Worm (Caenorhabditis elegans): ENCODE results near the gene vms-1.

Gene vms-1

DNA sequence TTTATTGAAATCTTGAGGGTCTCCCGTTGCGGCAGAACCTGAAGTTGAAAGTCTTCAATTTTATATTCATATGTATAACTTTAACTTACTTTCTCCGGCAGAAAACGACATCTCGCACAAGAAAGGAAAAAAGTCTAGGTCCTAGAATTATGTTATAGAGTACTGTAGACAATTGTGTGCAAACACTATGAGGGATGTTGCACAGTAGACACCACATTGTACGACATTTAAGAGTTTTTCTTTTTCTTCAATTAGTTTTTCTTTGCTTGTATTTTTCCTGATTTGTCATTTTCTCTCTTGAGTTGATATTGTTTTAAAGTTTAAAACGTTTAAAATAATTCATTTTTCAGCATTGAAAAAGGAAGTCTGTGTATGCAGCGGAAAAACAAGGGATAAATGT lies 3.0 kb upstream of the vms-1 start, which contains the start of the genes K06H7.7 and grp-1:
TSS of gene K06H7.7 (minus strand) at position 121 of the 400 bp plus-strand sequence.
TSS of gene grp-1 (plus strand) at position 351 of the 400 bp plus-strand sequence.
- TF ChIP-seq ces-1 (GFP tag; optimal IDR thresholded peaks at IDR 0.05) (no peak), fkh-8 (tag; optimal IDR thresholded peaks at IDR 0.05) (peak; percentile 38), zip-4 (GFP tag; optimal IDR thresholded peaks at IDR 0.05) (peak; percentile 27), unc-62 (GFP tag; optimal IDR thresholded peaks at IDR 0.05) (no peak), lin-35 (GFP tag; optimal IDR thresholded peaks at IDR 0.05) (peak; percentile 75 to 82), nhr-84 (tag; optimal IDR thresholded peaks at IDR 0.05) (no peak), elt-3 (tag; optimal IDR thresholded peaks at IDR 0.05) (peak in 1 of 6 experiments; percentile 43), lin-13 (GFP tag; optimal IDR thresholded peaks at IDR 0.05) (peak; percentile 28), nhr-76 (tag; optimal IDR thresholded peaks at IDR 0.05) (no peak), aly-2 (tag; optimal IDR thresholded peaks at IDR 0.05) (peak; percentile 70), rnt-1 (tag; optimal IDR thresholded peaks at IDR 0.05) (peak; percentile 53), F16B12.6 (tag; optimal IDR thresholded peaks at IDR 0.05) (peak; percentile 93), nhr-237 (tag; optimal IDR thresholded peaks at IDR 0.05) (no peak), swsn-7 (tag; optimal IDR thresholded peaks at IDR 0.05) (peak; percentile 53), skn-1 (tag; optimal IDR thresholded peaks at IDR 0.05) (peak; percentile 64), unc-98 (GFP tag; IDR thresholded peaks at IDR 0.05) (no peak), nhr-28 (tag; optimal IDR thresholded peaks at IDR 0.05) (no peak), hpl-2 (GFP tag; optimal IDR thresholded peaks at IDR 0.05) (no peak), hlh-4 (tag; optimal IDR thresholded peaks at IDR 0.05) (no peak), dpl-1 (GFP tag; optimal IDR thresholded peaks at IDR 0.05) (peak; percentile 67 to 77 (median 76)), irx-1 (tag; optimal IDR thresholded peaks at IDR 0.05) (no peak), ets-5 (GFP tag; IDR thresholded peaks at IDR 0.05) (no peak), Y116A8C.19 (tag; optimal IDR thresholded peaks at IDR 0.05; ENCODE audit: borderline replicate concordance) (no peak), sptf-1 (tag; optimal IDR thresholded peaks at IDR 0.05) (no peak), pag-3 (tag; optimal IDR thresholded peaks at IDR 0.05; ENCODE audit: borderline replicate concordance, insufficient read depth) (no peak), xbp-1 (tag; optimal IDR thresholded peaks at IDR 0.05) (peak; percentile 56), efl-1 (optimal IDR thresholded peaks at IDR 0.05) (peak; percentile 74 to 79), efl-1 (GFP tag; optimal IDR thresholded peaks at IDR 0.05 in 1 of 2) (peak; percentile 76 to 97), nhr-47 (tag; optimal IDR thresholded peaks at IDR 0.05) (peak; percentile 71), ztf-11 (tag; optimal IDR thresholded peaks at IDR 0.05) (no peak), alr-1 (tag; optimal IDR thresholded peaks at IDR 0.05; ENCODE audit: borderline replicate concordance) (no peak), mdl-1 (tag; optimal IDR thresholded peaks at IDR 0.05) (no peak), ceh-88 (GFP tag; IDR thresholded peaks at IDR 0.05) (no peak), elt-2 (tag; optimal IDR thresholded peaks at IDR 0.05) (no peak), zag-1 (tag; optimal IDR thresholded peaks at IDR 0.05) (no peak), sup-37 (GFP tag; optimal IDR thresholded peaks at IDR 0.05) (no peak), ceh-82 (tag; optimal IDR thresholded peaks at IDR 0.05) (peak; percentile 37 to 52 (median 40)), C04F5.9 (tag; optimal IDR thresholded peaks at IDR 0.05) (peak; percentile 22), unc-30 (tag; optimal IDR thresholded peaks at IDR 0.05) (no peak), isw-1 (GFP tag; IDR thresholded peaks at IDR 0.05) (peak; percentile 44), nhr-90 (tag; optimal IDR thresholded peaks at IDR 0.05; ENCODE audit: poor library complexity) (peak; percentile 42), C34B4.2 (tag; optimal IDR thresholded peaks at IDR 0.05) (no peak), nhr-77 (tag; optimal IDR thresholded peaks at IDR 0.05) (no peak), hlh-17 (GFP tag; optimal IDR thresholded peaks at IDR 0.05; ENCODE audit: borderline replicate concordance) (no peak), mab-9 (GFP tag; IDR thresholded peaks at IDR 0.05) (no peak), snu-23 (GFP tag; optimal IDR thresholded peaks at IDR 0.05) (peak; percentile 77), nhr-71 (tag; optimal IDR thresholded peaks at IDR 0.05) (peak; percentile 73), ceh-8 (GFP tag; optimal IDR thresholded peaks at IDR 0.05) (no peak), mep-1 (tag; optimal IDR thresholded peaks at IDR 0.05) (peak; percentile 85), ztf-4 (tag; optimal IDR thresholded peaks at IDR 0.05) (no peak), unc-86 (tag; optimal IDR thresholded peaks at IDR 0.05) (peak; percentile 13), nhr-20 (tag; optimal IDR thresholded peaks at IDR 0.05) (peak; percentile 35), egl-27 (tag; optimal IDR thresholded peaks at IDR 0.05) (no peak)

Data from whole organism, L1 larva.